Worm (Caenorhabditis elegans) whole organism, L4 larva: ENCODE measurements around the gene F10E9.11.

ENCODE experiments used
- ama-1 ChIP-seq: fragments of 150-350 bp; optimal IDR thresholded peaks from 2 replicates; lab custom pipeline; 2014; ENCODE audit warnings: inconsistent platforms, mixed read lengths
- lin-39 ChIP-seq: fragments of 150-350 bp; optimal IDR thresholded peaks from 2 replicates; lab custom pipeline; 2014; ENCODE audit warnings: missing biosample characterization, missing genetic modification reagents, missing genetic modification characterization
- nhr-237 ChIP-seq: sonication (generic microtip); optimal IDR thresholded peaks from 2 replicates; lab custom pipeline; 2017; ENCODE audit warnings: missing biosample characterization, missing genetic modification characterization

DNA sequence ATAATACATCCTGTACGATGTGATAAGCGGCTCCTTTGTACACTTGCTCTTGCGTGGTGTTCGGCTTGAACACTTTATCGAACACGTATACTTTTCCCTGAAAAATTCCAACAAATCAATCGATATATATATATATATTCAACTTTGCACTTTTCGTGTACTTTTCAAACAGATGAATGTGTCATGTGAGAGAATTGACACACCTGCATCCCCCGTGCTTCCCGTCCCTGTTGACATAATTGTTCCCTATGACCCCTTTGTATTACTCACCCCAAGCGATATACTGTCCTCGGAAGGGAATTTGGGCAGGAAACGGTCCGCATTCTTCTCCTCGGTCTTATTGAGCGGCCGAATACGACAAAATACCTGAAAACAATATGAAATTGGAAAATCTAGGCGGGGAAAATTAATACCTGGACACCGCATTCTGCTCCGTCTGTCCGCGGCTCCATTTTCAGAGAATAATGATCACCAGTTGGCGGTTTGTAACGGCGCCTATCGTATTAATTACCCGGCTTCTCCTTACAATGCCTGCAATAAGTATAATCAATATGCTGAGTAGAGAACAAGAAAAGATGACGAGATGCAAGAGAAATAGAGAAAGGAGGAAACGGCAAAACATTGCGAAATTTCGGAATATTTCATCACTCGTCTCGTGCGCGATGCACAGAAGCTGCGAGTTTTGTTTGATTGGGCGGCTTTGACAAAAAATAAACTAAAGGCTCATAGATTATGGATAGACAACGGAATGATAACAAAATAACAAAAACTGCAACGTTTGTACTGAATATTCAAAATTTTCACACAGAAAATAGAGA is 35.8 kb upstream of the F10E9.11 start, which contains the start of gene unc-116:
- TF ChIP-seq nhr-237 (tag; lab: Kevin White, UChicago) (no peak), lin-39 (tag; lab: Kevin White, UChicago) (no peak), ama-1 (lab: Kevin White, UChicago) (no peak)
